Worm (Caenorhabditis elegans) whole organism, midembryonic: Measurements from ENCODE around the gene Y38H6C.20.
"Not testable (repeated sequence)": the region's sequence is repeated elsewhere in the genome, so short reads cannot be mapped to it uniquely, and the experiment has no call there.

Experiments
- T22C8.4 ChIP-seq: fragments of 200-800 bp; sonication (Bioruptor generic); IDR thresholded peaks from 2 replicates; pipeline ENCODE4 v1.3.6; 2022; ENCODE audit warnings: missing genetic modification characterization, missing compliant biosample characterization
- cog-1 ChIP-seq: sonication (generic microtip); optimal IDR thresholded peaks from 2 replicates; lab custom pipeline; 2016; ENCODE audit warnings: missing genetic modification characterization, missing compliant biosample characterization
- flt-1 ChIP-seq: fragments of 200-800 bp; sonication (Bioruptor generic); IDR thresholded peaks from 2 replicates; pipeline ENCODE4 v1.3.6; 2022; ENCODE audit warnings: missing genetic modification characterization, missing compliant biosample characterization
- klf-2 ChIP-seq: fragments of 200-800 bp; sonication (Bioruptor generic); conservative IDR thresholded peaks from 2 replicates; pipeline ENCODE4 v1.3.6; 2022; ENCODE audit warnings: missing genetic modification reagents, missing genetic modification characterization, missing compliant biosample characterization
- med-1 ChIP-seq: sonication (generic microtip); optimal IDR thresholded peaks from 2 replicates; lab custom pipeline; 2017; ENCODE audit warnings: missing genetic modification characterization, mild to moderate bottlenecking, missing compliant biosample characterization, antibody characterized with exemption, missing genetic modification reagents; ENCODE audit not compliant: insufficient read depth
- ref-1 ChIP-seq: fragments of 200-800 bp; sonication (Bioruptor generic); conservative IDR thresholded peaks from 2 replicates; pipeline ENCODE4 v1.3.6; 2022; ENCODE audit warnings: missing genetic modification reagents, missing genetic modification characterization, missing compliant biosample characterization
- tab-1 ChIP-seq: fragments of 200-800 bp; sonication (Bioruptor generic); IDR thresholded peaks from 2 replicates; pipeline ENCODE4 v1.3.6; 2022; ENCODE audit warnings: missing genetic modification characterization, missing compliant biosample characterization
- ztf-23 ChIP-seq: fragments of 200-800 bp; sonication (Bioruptor generic); IDR thresholded peaks from 2 replicates; pipeline ENCODE4 v1.3.6; 2022; ENCODE audit warnings: missing genetic modification reagents, missing genetic modification characterization, missing compliant biosample characterization
- ztf-29 ChIP-seq: fragments of 200-800 bp; sonication (Bioruptor generic); IDR thresholded peaks from 2 replicates; pipeline ENCODE4 v1.3.6; 2022; ENCODE audit warnings: missing genetic modification reagents, missing genetic modification characterization, missing compliant biosample characterization

The Y38H6C.20 gene

DNA sequence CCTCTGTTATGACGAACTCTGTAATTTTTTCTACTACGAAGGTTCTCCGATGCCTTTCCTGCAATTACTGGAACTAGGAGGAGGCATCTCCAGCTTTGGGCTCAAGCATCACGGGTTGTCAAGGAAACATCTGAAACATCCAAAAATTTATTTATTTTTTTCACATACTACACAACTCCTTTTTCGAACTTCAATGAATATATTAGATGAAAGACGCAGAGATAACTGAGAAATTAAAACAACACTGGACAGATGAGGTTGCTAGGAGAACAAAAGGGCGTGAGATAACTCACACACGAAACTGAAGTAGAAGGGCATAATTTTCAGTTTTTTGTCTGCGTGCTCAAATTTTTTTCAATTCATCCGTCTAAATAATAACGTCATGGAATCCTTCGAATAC is 23.5 kb downstream of the Y38H6C.20 start, which contains the start of gene Y38H6C.13:
Gene Y38H6C.13 (plus strand): TSS at position 301 of the 400 bp plus-strand sequence.
- no peak for TF ChIP-seq ref-1 (GFP tag; lab: Robert Waterston, UW)
- no peak for TF ChIP-seq klf-2 (GFP tag; lab: Robert Waterston, UW)
- TF ChIP-seq ztf-23, result no peak
- no peak for TF ChIP-seq flt-1 (GFP tag; lab: Robert Waterston, UW)
- no peak for TF ChIP-seq med-1 (GFP tag; lab: Kevin White, UChicago)
- no peak for TF ChIP-seq cog-1 (tag; lab: Kevin White, UChicago)
- no peak for TF ChIP-seq tab-1 (GFP tag; lab: Robert Waterston, UW)
- TF ChIP-seq T22C8.4 (GFP tag; lab: Robert Waterston, UW), result no peak
- TF ChIP-seq ztf-29 (GFP tag; lab: Robert Waterston, UW), result no peak

DNA sequence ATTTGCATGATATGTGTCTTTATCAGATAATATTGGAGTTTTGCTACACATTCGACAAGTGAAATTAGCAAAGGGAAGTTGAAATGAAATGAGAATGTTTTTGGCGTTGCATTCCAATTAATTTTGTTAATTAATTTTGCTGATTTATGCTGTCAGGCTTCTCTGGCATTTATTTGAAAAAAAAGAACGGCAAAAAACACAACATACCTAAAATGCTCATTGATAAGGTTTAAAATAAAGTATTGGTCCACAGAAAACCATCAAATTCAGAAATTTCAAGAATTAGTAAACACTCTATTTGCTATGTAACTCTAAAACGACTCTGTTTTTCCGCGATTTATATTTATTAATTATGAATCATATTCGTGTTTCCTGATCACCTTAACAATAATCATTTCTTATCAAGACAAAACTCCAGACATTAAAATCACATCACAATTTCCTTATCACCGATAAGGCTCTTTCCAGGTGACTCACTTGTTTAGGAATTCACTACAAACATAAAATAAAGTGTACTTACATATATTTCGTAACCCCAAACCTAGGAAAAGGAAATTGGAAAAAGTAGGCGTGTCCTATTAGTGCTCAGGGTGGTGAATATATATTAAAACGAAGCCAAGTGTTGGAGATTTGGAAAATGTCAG is 25.1 kb downstream of the Y38H6C.20 start, which contains the start of the genes srh-166 and Y38H6C.24:
Gene srh-166 (minus strand): TSS at position 51 of the 644 bp plus-strand sequence.
Gene Y38H6C.24 (plus strand): TSS at position 620 of the 644 bp plus-strand sequence.
- TF ChIP-seq flt-1 (GFP tag; lab: Robert Waterston, UW) (no peak), ztf-23 (no peak), ref-1 (GFP tag; lab: Robert Waterston, UW) (no peak), cog-1 (tag; lab: Kevin White, UChicago) (no peak), tab-1 (GFP tag; lab: Robert Waterston, UW) (no peak), ztf-29 (GFP tag; lab: Robert Waterston, UW) (no peak), med-1 (GFP tag; lab: Kevin White, UChicago) (no peak), T22C8.4 (GFP tag; lab: Robert Waterston, UW) (no peak), klf-2 (GFP tag; lab: Robert Waterston, UW) (no peak)

DNA sequence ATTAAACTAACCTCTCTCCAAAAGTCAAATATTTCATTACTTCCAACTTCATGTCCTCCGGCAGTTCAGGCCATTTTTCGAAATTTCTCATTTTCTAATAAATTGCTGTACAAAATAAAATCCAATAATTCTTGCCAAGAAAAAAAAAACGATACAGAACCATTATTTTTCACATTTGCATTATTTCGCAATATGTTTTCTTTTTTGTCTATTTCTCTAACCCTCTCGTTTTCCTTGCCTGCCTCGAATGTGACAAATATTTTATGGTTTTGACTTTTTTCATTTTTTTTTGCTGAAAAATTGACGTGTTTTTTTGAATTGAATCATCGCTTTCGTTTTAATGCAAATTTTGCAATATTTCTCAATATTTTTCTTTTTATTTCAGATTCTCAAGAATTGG is 28.8 kb downstream of the Y38H6C.20 start, which contains the start of the genes Y38H6C.9 and fbxa-150:
Gene Y38H6C.9 (minus strand): TSS at position 52 of the 400 bp plus-strand sequence.
Gene fbxa-150 (plus strand): TSS at position 380 of the 400 bp plus-strand sequence.
- TF ChIP-seq klf-2 (GFP tag; lab: Robert Waterston, UW) (no peak), ztf-23 (no peak), med-1 (GFP tag; lab: Kevin White, UChicago) (no peak), tab-1 (GFP tag; lab: Robert Waterston, UW) (no peak)

DNA sequence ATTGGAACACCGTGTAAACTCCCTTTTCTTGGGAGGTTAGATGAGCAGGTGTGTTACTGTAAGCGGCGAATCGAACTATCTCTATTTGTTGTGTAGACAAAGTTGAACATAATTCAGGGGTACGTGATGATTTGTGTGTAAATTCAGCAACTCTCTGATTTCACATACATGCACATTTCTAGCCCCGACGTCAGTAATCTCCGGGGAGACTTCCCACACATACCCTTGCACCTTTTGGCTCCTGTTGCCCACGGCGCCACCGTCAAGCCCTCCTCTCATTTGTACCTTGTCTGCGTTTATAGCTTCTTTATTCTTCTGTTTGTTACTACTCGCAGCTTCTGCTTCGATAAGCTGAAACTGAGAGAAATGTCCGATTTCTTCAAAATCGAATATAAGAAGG is 32.1 kb downstream of the Y38H6C.20 start, which contains the start of gene Y38H6C.25:
Gene Y38H6C.25 (plus strand): TSS at position 301 of the 400 bp plus-strand sequence.
- TF ChIP-seq ref-1 (GFP tag; lab: Robert Waterston, UW), result no peak
- TF ChIP-seq cog-1 (tag; lab: Kevin White, UChicago), result no peak
- TF ChIP-seq klf-2 (GFP tag; lab: Robert Waterston, UW), result no peak
- no peak for TF ChIP-seq ztf-29 (GFP tag; lab: Robert Waterston, UW)
- no peak for TF ChIP-seq flt-1 (GFP tag; lab: Robert Waterston, UW)
- TF ChIP-seq T22C8.4 (GFP tag; lab: Robert Waterston, UW), result no peak
- TF ChIP-seq ztf-23, result no peak
- TF ChIP-seq tab-1 (GFP tag; lab: Robert Waterston, UW), result no peak
- TF ChIP-seq med-1 (GFP tag; lab: Kevin White, UChicago), result no peak

DNA sequence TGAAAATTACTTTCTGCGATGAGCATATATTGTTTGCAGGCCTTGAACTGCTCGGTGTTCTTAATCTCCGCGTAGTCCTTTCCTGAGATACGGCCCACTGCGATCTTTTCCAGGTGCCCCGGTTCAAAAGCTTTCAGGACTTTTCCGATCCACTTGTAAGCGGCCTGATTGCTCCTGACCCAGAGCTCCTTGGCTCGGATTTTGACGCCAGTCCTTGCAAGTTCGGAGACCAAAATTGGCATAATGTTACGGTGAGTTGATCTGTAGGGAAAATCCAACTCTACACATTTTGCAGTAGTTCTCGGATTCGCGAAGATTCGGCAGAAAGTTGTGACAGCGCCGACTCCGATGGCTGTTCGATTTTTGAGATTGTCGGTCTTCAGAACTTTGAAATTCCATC is 34.0 kb downstream of the Y38H6C.20 start:
- TF ChIP-seq klf-2 (GFP tag; lab: Robert Waterston, UW) (no peak), T22C8.4 (GFP tag; lab: Robert Waterston, UW) (no peak), tab-1 (GFP tag; lab: Robert Waterston, UW) (no peak), med-1 (GFP tag; lab: Kevin White, UChicago) (no peak), ztf-23 (no peak), cog-1 (tag; lab: Kevin White, UChicago) (no peak), flt-1 (GFP tag; lab: Robert Waterston, UW) (no peak), ztf-29 (GFP tag; lab: Robert Waterston, UW) (no peak), ref-1 (GFP tag; lab: Robert Waterston, UW) (no peak)

DNA sequence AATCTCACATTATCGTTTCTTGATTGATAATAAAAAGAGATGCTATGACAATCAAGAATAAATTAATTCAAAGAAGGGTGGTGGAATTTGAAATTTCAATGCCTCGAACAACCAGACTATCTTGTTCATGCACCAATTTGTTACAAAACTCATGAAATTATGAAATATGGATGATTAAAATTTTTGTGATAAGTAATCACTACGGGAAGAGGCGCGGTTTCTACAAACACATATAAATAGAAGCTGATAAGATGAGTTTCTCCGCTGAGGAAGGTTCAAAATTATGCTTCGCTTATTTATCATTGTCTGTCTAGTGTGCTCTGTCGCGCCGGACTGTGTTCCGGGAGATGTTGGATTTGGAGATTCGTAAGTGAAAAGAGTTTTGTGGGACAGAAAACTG is 36.5 kb downstream of the Y38H6C.20 start:
- TF ChIP-seq ztf-23 (no peak), med-1 (GFP tag; lab: Kevin White, UChicago) (no peak), flt-1 (GFP tag; lab: Robert Waterston, UW) (no peak), T22C8.4 (GFP tag; lab: Robert Waterston, UW) (no peak), klf-2 (GFP tag; lab: Robert Waterston, UW) (no peak), tab-1 (GFP tag; lab: Robert Waterston, UW) (no peak), ztf-29 (GFP tag; lab: Robert Waterston, UW) (no peak), ref-1 (GFP tag; lab: Robert Waterston, UW) (no peak), cog-1 (tag; lab: Kevin White, UChicago) (no peak)

DNA sequence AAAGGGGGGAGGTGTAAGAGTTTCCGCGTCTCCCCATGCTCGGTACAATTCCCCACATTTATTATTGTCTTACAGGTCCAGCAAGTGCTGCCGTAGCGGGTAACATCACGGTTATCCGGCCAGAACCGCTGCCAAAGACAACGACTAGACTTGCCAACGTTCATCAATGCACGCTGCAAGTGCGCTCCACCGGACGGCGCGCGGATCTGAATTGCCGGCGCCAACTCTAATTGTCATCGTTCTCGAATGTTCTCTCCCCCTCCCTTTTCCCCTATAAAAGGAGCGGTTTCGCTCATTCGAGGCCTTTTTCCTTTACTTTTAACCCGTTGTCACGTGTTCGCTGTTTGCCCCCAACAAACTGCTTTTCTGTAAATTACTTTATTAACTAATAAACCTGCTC is 37.3 kb downstream of the Y38H6C.20 start, which contains the start of gene Y38H6C.8:
Gene Y38H6C.8 (plus strand): TSS at position 301 of the 400 bp plus-strand sequence.
- TF ChIP-seq cog-1 (tag; lab: Kevin White, UChicago); med-1 (GFP tag; lab: Kevin White, UChicago); ztf-29 (GFP tag; lab: Robert Waterston, UW): not testable (repeated sequence)

DNA sequence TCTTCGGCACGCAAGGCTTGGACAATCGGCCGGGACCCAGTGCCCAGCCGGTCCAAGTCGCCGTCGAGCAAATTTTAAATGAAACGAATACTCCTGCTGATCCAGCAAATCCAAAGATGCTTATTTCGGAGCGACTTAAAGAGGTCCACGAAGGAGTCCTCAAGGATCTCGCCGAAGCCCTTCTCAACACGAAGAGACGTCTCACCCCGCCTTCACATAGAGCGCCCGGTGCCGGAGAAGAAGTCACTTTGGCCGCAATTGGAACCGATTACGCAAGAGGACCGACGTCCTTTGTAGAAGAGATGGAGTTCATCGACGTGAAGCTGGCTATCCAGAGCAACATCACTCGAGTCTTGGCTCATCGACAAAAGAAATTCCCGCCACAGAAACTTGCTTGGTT is 41.6 kb downstream of the Y38H6C.20 start:
- TF ChIP-seq med-1 (GFP tag; lab: Kevin White, UChicago), result no peak
- no peak for TF ChIP-seq cog-1 (tag; lab: Kevin White, UChicago)
- no peak for TF ChIP-seq flt-1 (GFP tag; lab: Robert Waterston, UW)
- no peak for TF ChIP-seq ztf-23
- TF ChIP-seq tab-1 (GFP tag; lab: Robert Waterston, UW), result no peak
- no peak for TF ChIP-seq T22C8.4 (GFP tag; lab: Robert Waterston, UW)
- no peak for TF ChIP-seq ztf-29 (GFP tag; lab: Robert Waterston, UW)

DNA sequence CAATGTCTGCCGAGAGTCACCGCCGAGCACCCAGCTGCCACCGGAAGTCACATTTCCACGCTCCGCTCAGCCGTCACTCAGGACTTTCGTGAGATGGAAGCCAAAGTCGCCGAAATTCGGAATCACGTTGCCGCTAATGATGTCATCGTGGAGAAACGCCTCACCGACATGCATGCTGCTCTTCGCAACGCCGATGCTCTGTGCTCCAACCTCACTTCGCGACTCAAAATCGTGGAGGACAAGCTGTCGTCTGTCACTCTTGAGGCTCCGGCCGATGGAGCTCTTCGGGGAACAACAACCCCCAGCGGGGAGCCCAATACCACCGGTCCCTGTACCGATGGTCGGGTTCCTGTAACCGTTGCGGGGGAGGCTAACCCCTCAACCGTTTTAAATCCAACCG is 44.5 kb downstream of the Y38H6C.20 start:
- TF ChIP-seq med-1 (GFP tag; lab: Kevin White, UChicago) (no peak), tab-1 (GFP tag; lab: Robert Waterston, UW) (no peak), ztf-23 (no peak), flt-1 (GFP tag; lab: Robert Waterston, UW) (no peak), T22C8.4 (GFP tag; lab: Robert Waterston, UW) (no peak), ref-1 (GFP tag; lab: Robert Waterston, UW) (no peak), ztf-29 (GFP tag; lab: Robert Waterston, UW) (no peak), klf-2 (GFP tag; lab: Robert Waterston, UW) (no peak)
